Worm (Caenorhabditis elegans) whole organism, L1 larva: Measurements from ENCODE around the gene ccpp-6.

Experiments
- C04F5.9 ChIP-seq: sonication (generic microtip); optimal IDR thresholded peaks from 2 replicates; lab custom pipeline; 2016; ENCODE audit warnings: missing genetic modification characterization, missing compliant biosample characterization
- C34B4.2 ChIP-seq: sonication (generic microtip); optimal IDR thresholded peaks from 2 replicates; lab custom pipeline; 2017; ENCODE audit warnings: mild to moderate bottlenecking, missing genetic modification characterization, missing compliant biosample characterization
- aha-1 ChIP-seq: fragments of 150-350 bp; optimal IDR thresholded peaks from 2 replicates; lab custom pipeline; 2014; ENCODE audit warnings: missing biosample characterization, missing genetic modification characterization
- alr-1 ChIP-seq: fragments of 200-800 bp; sonication (Bioruptor generic); optimal IDR thresholded peaks from 2 replicates; lab custom pipeline; 2018; ENCODE audit warnings: borderline replicate concordance, mild to moderate bottlenecking, missing genetic modification characterization, missing compliant biosample characterization
- blmp-1 ChIP-seq: fragments of 150-350 bp; optimal IDR thresholded peaks from 2 replicates; lab custom pipeline; 2014; ENCODE audit warnings: missing biosample characterization, missing genetic modification characterization
- ceh-8 ChIP-seq: fragments of 200-800 bp; sonication (Bioruptor generic); optimal IDR thresholded peaks from 2 replicates; lab custom pipeline; 2018; ENCODE audit warnings: mild to moderate bottlenecking, missing genetic modification characterization, moderate library complexity, missing compliant biosample characterization
- ceh-88 ChIP-seq: fragments of 200-800 bp; sonication (Bioruptor generic); IDR thresholded peaks from 2 replicates; pipeline ENCODE4 v1.3.6; 2022; ENCODE audit warnings: missing genetic modification characterization, missing compliant biosample characterization
- ceh-90 ChIP-seq: sonication (generic microtip); optimal IDR thresholded peaks from 2 replicates; lab custom pipeline; 2016; ENCODE audit warnings: missing genetic modification characterization, missing compliant biosample characterization
- dpl-1 ChIP-seq, 3 experiments: fragments of 150-350 bp in 2 of 3; sonication (generic microtip) in 1 of 3; optimal IDR thresholded peaks; 2 replicates each; lab custom pipeline; 2014 to 2017; ENCODE audit warnings: missing biosample characterization in 3 of 3, missing genetic modification characterization in 3 of 3, missing genetic modification reagents in 3 of 3
- dsc-1 ChIP-seq: sonication (generic microtip); optimal IDR thresholded peaks from 2 replicates; lab custom pipeline; 2016; ENCODE audit warnings: mild to moderate bottlenecking, missing genetic modification characterization, missing compliant biosample characterization
- efl-1 ChIP-seq, 4 experiments: fragments of 150-350 bp; optimal IDR thresholded peaks in 3 of 4; peaks in 1 of 4; 1 replicate in 1 of 4; 2 replicates in 3 of 4; lab custom pipeline; 2014; ENCODE audit warnings: missing biosample characterization in 2 of 4, missing genetic modification characterization in 2 of 4, missing genetic modification reagents in 2 of 4
- efl-3 ChIP-seq: fragments of 200-800 bp; sonication (Bioruptor generic); optimal IDR thresholded peaks from 2 replicates; lab custom pipeline; 2018; ENCODE audit warnings: mild to moderate bottlenecking, missing genetic modification characterization, missing compliant biosample characterization
- egl-13 ChIP-seq: sonication (generic microtip); optimal IDR thresholded peaks from 2 replicates; lab custom pipeline; 2016; ENCODE audit warnings: missing genotype, missing genetic modification reagents, missing genetic modification characterization, missing compliant biosample characterization
- egl-27 ChIP-seq, 2 experiments: fragments of 150-350 bp in 1 of 2; sonication (generic microtip); optimal IDR thresholded peaks; 3 replicates each; lab custom pipeline; 2017 to 2018; ENCODE audit warnings: missing biosample characterization in 2 of 2, missing genetic modification characterization in 2 of 2, missing genetic modification reagents in 2 of 2
- elt-2 ChIP-seq: sonication (generic microtip); optimal IDR thresholded peaks from 2 replicates; lab custom pipeline; 2016; ENCODE audit warnings: missing genetic modification characterization, mild to moderate bottlenecking, inconsistent platforms, missing compliant biosample characterization, missing genetic modification reagents
- elt-3 ChIP-seq, 6 experiments: fragments of 150-350 bp in 1 of 6; sonication (generic microtip); optimal IDR thresholded peaks; 2 replicates each; lab custom pipeline; 2017 to 2018; ENCODE audit warnings: missing biosample characterization in 6 of 6, missing genetic modification characterization in 6 of 6, inconsistent platforms in 1 of 6
- ets-5 ChIP-seq: fragments of 200-800 bp; sonication (Bioruptor generic); IDR thresholded peaks from 2 replicates; pipeline ENCODE4 v1.3.6; 2022; ENCODE audit warnings: missing genetic modification characterization, missing compliant biosample characterization
- fkh-10 ChIP-seq: sonication (generic microtip); optimal IDR thresholded peaks from 2 replicates; lab custom pipeline; 2017; ENCODE audit warnings: missing biosample characterization, missing genetic modification reagents, missing genetic modification characterization
- grh-1 ChIP-seq: fragments of 200-800 bp; sonication (Bioruptor generic); IDR thresholded peaks from 2 replicates; pipeline ENCODE4 v1.3.6; 2022; ENCODE audit warnings: missing genetic modification reagents, missing genetic modification characterization, missing compliant biosample characterization
- hlh-4 ChIP-seq: sonication (generic microtip); optimal IDR thresholded peaks from 2 replicates; lab custom pipeline; 2016; ENCODE audit warnings: mild to moderate bottlenecking, missing genetic modification characterization, missing compliant biosample characterization
- hpl-2 ChIP-seq: fragments of 150-350 bp; optimal IDR thresholded peaks from 2 replicates; lab custom pipeline; 2014; ENCODE audit warnings: missing biosample characterization, missing genetic modification reagents, missing genetic modification characterization
- jun-1 ChIP-seq: fragments of 150-350 bp; optimal IDR thresholded peaks from 2 replicates; lab custom pipeline; 2014; ENCODE audit warnings: missing biosample characterization, missing genetic modification reagents, missing genetic modification characterization
- lin-14 ChIP-seq: fragments of 200-800 bp; sonication (Bioruptor generic); optimal IDR thresholded peaks from 2 replicates; lab custom pipeline; 2018; ENCODE audit warnings: mild to moderate bottlenecking, missing genetic modification characterization, moderate library complexity, missing compliant biosample characterization
- lin-35 ChIP-seq, 2 experiments: fragments of 150-350 bp; optimal IDR thresholded peaks; 2 replicates each; lab custom pipeline; 2014; ENCODE audit warnings: missing biosample characterization in 2 of 2, missing genetic modification characterization in 2 of 2, missing genetic modification reagents in 2 of 2
- mdl-1 ChIP-seq, 2 experiments: fragments of 150-350 bp; optimal IDR thresholded peaks; 2 replicates each; lab custom pipeline; 2014 to 2017; ENCODE audit warnings: missing biosample characterization in 2 of 2, missing genetic modification characterization in 2 of 2, inconsistent platforms in 1 of 2
- mep-1 ChIP-seq: fragments of 150-350 bp; optimal IDR thresholded peaks from 2 replicates; lab custom pipeline; 2014; ENCODE audit warnings: missing biosample characterization, missing genetic modification characterization
- nhr-11 ChIP-seq: fragments of 150-350 bp; optimal IDR thresholded peaks from 2 replicates; lab custom pipeline; 2014; ENCODE audit warnings: missing biosample characterization, missing genetic modification characterization
- nhr-19 ChIP-seq: fragments of 200-800 bp; sonication (Bioruptor generic); conservative IDR thresholded peaks from 2 replicates; pipeline ENCODE4 v1.3.6; 2022; ENCODE audit warnings: missing genetic modification characterization, missing compliant biosample characterization
- nhr-20 ChIP-seq: sonication (generic microtip); optimal IDR thresholded peaks from 2 replicates; lab custom pipeline; 2016; ENCODE audit warnings: mild to moderate bottlenecking, missing genetic modification characterization, missing compliant biosample characterization
- nhr-237 ChIP-seq: fragments of 150-350 bp; optimal IDR thresholded peaks from 2 replicates; lab custom pipeline; 2014; ENCODE audit warnings: missing biosample characterization, missing genetic modification characterization
- nhr-47 ChIP-seq: sonication (generic microtip); optimal IDR thresholded peaks from 2 replicates; lab custom pipeline; 2016; ENCODE audit warnings: mild to moderate bottlenecking, missing genetic modification characterization, moderate library complexity, missing compliant biosample characterization
- nhr-76 ChIP-seq: sonication (generic microtip); optimal IDR thresholded peaks from 2 replicates; lab custom pipeline; 2017; ENCODE audit warnings: missing biosample characterization, missing genetic modification characterization
- pax-3 ChIP-seq: fragments of 200-800 bp; sonication (Bioruptor generic); optimal IDR thresholded peaks from 2 replicates; lab custom pipeline; 2018; ENCODE audit warnings: mild to moderate bottlenecking, missing genetic modification characterization, moderate library complexity, missing compliant biosample characterization
- rnt-1 ChIP-seq: sonication (generic microtip); optimal IDR thresholded peaks from 2 replicates; lab custom pipeline; 2016; ENCODE audit warnings: mild to moderate bottlenecking, missing genetic modification characterization, moderate library complexity, missing compliant biosample characterization
- snpc-4 ChIP-seq: fragments of 150-350 bp; optimal IDR thresholded peaks from 2 replicates; lab custom pipeline; 2014; ENCODE audit warnings: missing biosample characterization, missing genetic modification characterization
- snu-23 ChIP-seq: sonication (generic microtip); optimal IDR thresholded peaks from 2 replicates; lab custom pipeline; 2016; ENCODE audit warnings: missing genetic modification characterization, missing compliant biosample characterization
- sptf-1 ChIP-seq: fragments of 150-350 bp; optimal IDR thresholded peaks from 2 replicates; lab custom pipeline; 2014; ENCODE audit warnings: missing biosample characterization, missing genetic modification characterization
- swsn-7 ChIP-seq: sonication (generic microtip); optimal IDR thresholded peaks from 2 replicates; lab custom pipeline; 2016; ENCODE audit warnings: missing genetic modification characterization, missing compliant biosample characterization
- tbx-2 ChIP-seq: sonication (generic microtip); optimal IDR thresholded peaks from 2 replicates; lab custom pipeline; 2016; ENCODE audit warnings: missing genetic modification characterization, missing compliant biosample characterization
- tlp-1 ChIP-seq: fragments of 150-350 bp; optimal IDR thresholded peaks from 2 replicates; lab custom pipeline; 2014; ENCODE audit warnings: missing biosample characterization, missing genetic modification characterization
- unc-130 ChIP-seq: fragments of 150-350 bp; optimal IDR thresholded peaks from 2 replicates; lab custom pipeline; 2017; ENCODE audit warnings: missing biosample characterization, missing genetic modification characterization, inconsistent platforms
- unc-30 ChIP-seq: sonication (generic microtip); optimal IDR thresholded peaks from 2 replicates; lab custom pipeline; 2017; ENCODE audit warnings: missing biosample characterization, missing genetic modification characterization
- unc-62 ChIP-seq: fragments of 150-350 bp; optimal IDR thresholded peaks from 2 replicates; lab custom pipeline; 2014; ENCODE audit warnings: missing biosample characterization, missing genetic modification reagents, missing genetic modification characterization

ccpp-6 gene

ce11 chrII:5398779-5399178 lies 11.7 kb upstream of the ccpp-6 start, which contains the start of gene fbxl-3:
Gene fbxl-3, minus strand, starts transcription at chrII:5398902.
- TF ChIP-seq blmp-1 (tag; lab: Kevin White, UChicago), result no peak
- TF ChIP-seq efl-1 (optimal IDR thresholded peaks at IDR 0.05; lab: Kevin White, UChicago), result no peak
- peak in 1 of 2 experiments; percentile 87 for TF ChIP-seq efl-1 (GFP tag; optimal IDR thresholded peaks at IDR 0.05 in 1 of 2; lab: Kevin White, UChicago)
- TF ChIP-seq elt-3 (tag; optimal IDR thresholded peaks at IDR 0.05; lab: Kevin White, UChicago), result peak in 1 of 6 experiments; percentile 39
- TF ChIP-seq dpl-1 (GFP tag; optimal IDR thresholded peaks at IDR 0.05; lab: Kevin White, UChicago), result no peak

DNA sequence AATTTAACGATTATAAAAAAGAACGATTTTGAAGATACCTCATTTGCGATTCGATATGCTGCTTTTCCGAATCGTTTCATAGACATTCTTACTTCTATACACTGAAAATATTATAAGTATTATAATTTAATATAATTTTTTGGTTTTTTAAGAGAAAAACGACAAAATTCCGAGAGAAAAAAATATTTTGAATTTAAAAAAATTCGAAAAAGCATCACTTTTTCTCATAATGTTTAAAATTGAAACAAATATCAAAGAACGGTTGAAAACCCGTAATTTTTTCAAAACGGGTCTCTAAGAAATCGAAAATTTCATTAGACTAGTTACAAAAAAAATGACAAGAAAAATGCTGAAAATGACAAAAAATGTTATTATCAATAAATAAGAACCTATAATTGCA lies 8.5 kb upstream of the ccpp-6 start, which contains the start of gene pink-1:
Gene pink-1 (minus strand): TSS at position 101 of the 400 bp plus-strand sequence.
- TF ChIP-seq sptf-1 (tag; lab: Kevin White, UChicago) (no peak), tbx-2 (tag; lab: Kevin White, UChicago) (no peak), efl-3 (GFP tag; lab: Kevin White, UChicago) (no peak), alr-1 (tag; lab: Kevin White, UChicago) (no peak), nhr-11 (tag; lab: Kevin White, UChicago) (no peak), nhr-237 (tag; lab: Kevin White, UChicago) (no peak), elt-2 (tag; lab: Kevin White, UChicago) (no peak), ceh-88 (no peak), lin-14 (GFP tag; lab: Kevin White, UChicago) (no peak), nhr-76 (tag; lab: Kevin White, UChicago) (no peak), jun-1 (tag; lab: Kevin White, UChicago) (no peak), ceh-8 (GFP tag; lab: Kevin White, UChicago) (no peak)

- TF ChIP-seq unc-130 (tag; lab: Kevin White, UChicago) (no peak), nhr-47 (tag; lab: Kevin White, UChicago) (no peak)
These were observed 6.0 kb upstream of the ccpp-6 start, which contains the start of gene brap-2 for ce11 chrII:5393090-5393489. Gene brap-2, minus strand, starts transcription at chrII:5393190.

DNA sequence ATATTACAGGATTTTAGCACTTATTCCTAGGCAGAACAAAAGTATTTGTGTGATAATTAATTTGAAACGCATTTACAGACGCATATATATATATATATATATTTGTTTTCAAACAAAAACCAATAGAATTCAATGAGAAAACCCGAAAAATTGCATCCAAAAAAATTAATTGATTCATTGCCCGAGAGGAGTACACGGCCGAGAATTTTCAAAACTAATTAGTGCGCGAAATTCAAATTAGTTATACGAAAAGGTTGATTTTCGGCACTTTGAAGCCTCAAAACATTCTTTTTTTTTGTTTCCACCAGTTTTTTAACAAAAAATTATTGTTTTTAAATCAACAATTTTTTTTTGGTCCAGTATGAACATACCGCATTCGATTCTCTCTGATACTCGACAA lies 4.3 kb upstream of the ccpp-6 start:
- TF ChIP-seq efl-1 (optimal IDR thresholded peaks at IDR 0.05; lab: Kevin White, UChicago) (peak; percentile 28 to 45), efl-1 (GFP tag; optimal IDR thresholded peaks at IDR 0.05 in 1 of 2; lab: Kevin White, UChicago) (peak; percentile 46 to 89), ets-5 (GFP tag; lab: Robert Waterston, UW) (no peak), nhr-11 (tag; lab: Kevin White, UChicago) (no peak), unc-62 (GFP tag; lab: Kevin White, UChicago) (no peak), lin-35 (GFP tag; optimal IDR thresholded peaks at IDR 0.05; lab: Kevin White, UChicago) (peak in 1 of 2 experiments; percentile 3), snpc-4 (no peak), egl-13 (tag; lab: Kevin White, UChicago) (no peak), pax-3 (tag; lab: Kevin White, UChicago) (no peak), hlh-4 (no peak), hpl-2 (GFP tag; lab: Kevin White, UChicago) (no peak), nhr-20 (tag; lab: Kevin White, UChicago) (no peak), dpl-1 (GFP tag; optimal IDR thresholded peaks at IDR 0.05; lab: Kevin White, UChicago) (peak in 2 of 3 experiments; percentile 13 to 48), unc-30 (tag; lab: Kevin White, UChicago) (no peak), ceh-90 (tag; lab: Kevin White, UChicago) (no peak), egl-27 (tag; optimal IDR thresholded peaks at IDR 0.05; lab: Kevin White, UChicago) (no peak), grh-1 (no peak)

ce11 chrII:5389831-5390323 lies 2.8 kb upstream of the ccpp-6 start, which contains the start of gene ndx-6:
Gene ndx-6, minus strand, starts transcription at chrII:5389881.
- TF ChIP-seq rnt-1 (tag; lab: Kevin White, UChicago), result peak; percentile 93
- TF ChIP-seq tlp-1 (tag; lab: Kevin White, UChicago), result no peak
- TF ChIP-seq aha-1 (tag; lab: Kevin White, UChicago), result no peak
- peak; percentile 86 for TF ChIP-seq elt-2 (tag; lab: Kevin White, UChicago)
- TF ChIP-seq sptf-1 (tag; lab: Kevin White, UChicago), result no peak
- TF ChIP-seq nhr-19 (GFP tag; lab: Robert Waterston, UW), result peak; percentile 87
- TF ChIP-seq nhr-11 (tag; lab: Kevin White, UChicago), result peak; percentile 64
- TF ChIP-seq alr-1 (tag; lab: Kevin White, UChicago), result no peak
- peak; percentile 90 for TF ChIP-seq nhr-47 (tag; lab: Kevin White, UChicago)
- TF ChIP-seq swsn-7, result peak; percentile 87
- TF ChIP-seq dsc-1, result peak; percentile 88
- peak; percentile 93 for TF ChIP-seq snu-23 (GFP tag; lab: Kevin White, UChicago)
- TF ChIP-seq mep-1 (tag; lab: Kevin White, UChicago), result peak; percentile 92
- TF ChIP-seq egl-13 (tag; lab: Kevin White, UChicago), result peak; percentile 64
- TF ChIP-seq mdl-1 (tag; optimal IDR thresholded peaks at IDR 0.05; lab: Kevin White, UChicago), result peak in 1 of 2 experiments; percentile 65
- TF ChIP-seq C04F5.9 (tag; lab: Kevin White, UChicago), result peak; percentile 33
- TF ChIP-seq C34B4.2, result no peak
- peak; percentile 46 for TF ChIP-seq fkh-10 (GFP tag; lab: Kevin White, UChicago)
